Worm (Caenorhabditis elegans) whole organism, young adult: ENCODE results near the gene acr-16.

Source experiments
- B0336.3 ChIP-seq: fragments of 200-800 bp; sonication (Bioruptor generic); IDR thresholded peaks from 2 replicates; pipeline ENCODE4 v1.3.6; 2022; ENCODE audit warnings: missing genetic modification characterization, missing compliant biosample characterization
- D2030.7 ChIP-seq: fragments of 200-800 bp; sonication (Bioruptor generic); IDR thresholded peaks from 2 replicates; pipeline ENCODE4 v1.3.6; 2022; ENCODE audit warnings: missing genetic modification reagents, missing genetic modification characterization, missing compliant biosample characterization
- F33H1.4 ChIP-seq: fragments of 200-800 bp; sonication (Bioruptor generic); IDR thresholded peaks from 2 replicates; pipeline ENCODE4 v1.3.6; 2022; ENCODE audit warnings: missing genetic modification reagents, missing genetic modification characterization, missing compliant biosample characterization
- F49E8.2 ChIP-seq: sonication (generic microtip); optimal IDR thresholded peaks from 3 replicates; lab custom pipeline; 2017; ENCODE audit warnings: missing genetic modification characterization, mild to moderate bottlenecking, missing compliant biosample characterization, antibody characterized with exemption, moderate library complexity; ENCODE audit not compliant: insufficient read depth
- K11D2.4 ChIP-seq: fragments of 200-800 bp; sonication (Bioruptor generic); IDR thresholded peaks from 2 replicates; pipeline ENCODE4 v1.3.6; 2022; ENCODE audit warnings: missing genetic modification reagents, missing genetic modification characterization, missing compliant biosample characterization
- K12H6.12 ChIP-seq: fragments of 200-800 bp; sonication (Bioruptor generic); optimal IDR thresholded peaks from 2 replicates; lab custom pipeline; 2018; ENCODE audit warnings: mild to moderate bottlenecking, missing genetic modification characterization, missing compliant biosample characterization
- Y53G8AR.9 ChIP-seq: fragments of 200-800 bp; sonication (Bioruptor generic); conservative IDR thresholded peaks from 2 replicates; pipeline ENCODE4 v1.3.6; 2022; ENCODE audit warnings: missing genetic modification reagents, missing genetic modification characterization, missing compliant biosample characterization
- ZK185.1 ChIP-seq: sonication (generic microtip); optimal IDR thresholded peaks from 2 replicates; lab custom pipeline; 2016; ENCODE audit warnings: mild to moderate bottlenecking, missing genetic modification characterization, missing compliant biosample characterization; ENCODE audit not compliant: poor library complexity, severe bottlenecking
- atf-7 ChIP-seq: sonication (generic microtip); optimal IDR thresholded peaks from 2 replicates; lab custom pipeline; 2017; ENCODE audit warnings: mild to moderate bottlenecking, missing genetic modification characterization, missing compliant biosample characterization
- cebp-1 ChIP-seq, 2 experiments: fragments of 200-800 bp in 1 of 2; sonication (Bioruptor generic) in 1 of 2; sonication (generic microtip) in 1 of 2; IDR thresholded peaks in 1 of 2; optimal IDR thresholded peaks in 1 of 2; 2 replicates each; pipeline versions ENCODE4 v1.3.6 to Lab custom; 2017 to 2022; ENCODE audit warnings: missing compliant biosample characterization in 2 of 2, missing genetic modification characterization in 2 of 2, mild to moderate bottlenecking in 1 of 2, missing genetic modification reagents in 1 of 2, moderate library complexity in 1 of 2
- chd-7 ChIP-seq: sonication (generic microtip); optimal IDR thresholded peaks from 2 replicates; lab custom pipeline; 2016; ENCODE audit warnings: mild to moderate bottlenecking, missing genetic modification characterization, moderate library complexity, missing compliant biosample characterization
- dox-1 ChIP-seq: fragments of 200-800 bp; sonication (Bioruptor generic); IDR thresholded peaks from 2 replicates; pipeline ENCODE4 v1.3.6; 2022; ENCODE audit warnings: missing genetic modification reagents, missing genetic modification characterization, missing compliant biosample characterization
- efl-1 ChIP-seq: fragments of 150-350 bp; optimal IDR thresholded peaks from 2 replicates; lab custom pipeline; 2014; ENCODE audit warnings: missing biosample characterization, missing genetic modification reagents, missing genetic modification characterization
- fkh-3 ChIP-seq: sonication (generic microtip); optimal IDR thresholded peaks from 2 replicates; lab custom pipeline; 2016; ENCODE audit warnings: mild to moderate bottlenecking, missing genetic modification characterization, missing compliant biosample characterization
- hmg-1.2 ChIP-seq: fragments of 200-800 bp; sonication (Bioruptor generic); IDR thresholded peaks from 2 replicates; pipeline ENCODE4 v1.3.6; 2022; ENCODE audit warnings: missing genetic modification reagents, missing genetic modification characterization, missing compliant biosample characterization
- hrde-1 ChIP-seq: sonication (generic microtip); optimal IDR thresholded peaks from 2 replicates; lab custom pipeline; 2016; ENCODE audit warnings: missing genetic modification characterization, mild to moderate bottlenecking, missing compliant biosample characterization, moderate library complexity, missing genotype, missing genetic modification reagents, borderline replicate concordance
- hsf-1 ChIP-seq: fragments of 200-800 bp; sonication (Bioruptor generic); IDR thresholded peaks from 2 replicates; pipeline ENCODE4 v1.3.6; 2022; ENCODE audit warnings: missing genetic modification reagents, missing genetic modification characterization, missing compliant biosample characterization
- let-526 ChIP-seq: fragments of 200-800 bp; sonication (Bioruptor generic); IDR thresholded peaks from 2 replicates; pipeline ENCODE4 v1.3.6; 2022; ENCODE audit warnings: missing genetic modification reagents, missing genetic modification characterization, missing compliant biosample characterization
- lin-35 ChIP-seq, 3 experiments: fragments of 150-350 bp in 2 of 3; sonication (generic microtip) in 1 of 3; optimal IDR thresholded peaks; 2 replicates each; lab custom pipeline; 2014 to 2018; ENCODE audit warnings: missing biosample characterization in 3 of 3, missing genetic modification characterization in 3 of 3, missing genetic modification reagents in 3 of 3
- lin-40 ChIP-seq: sonication (generic microtip); optimal IDR thresholded peaks from 2 replicates; lab custom pipeline; 2016; ENCODE audit warnings: missing genetic modification characterization, mild to moderate bottlenecking, missing compliant biosample characterization, missing genotype, missing genetic modification reagents
- lin-54 ChIP-seq: fragments of 200-800 bp; sonication (Bioruptor generic); optimal IDR thresholded peaks from 2 replicates; lab custom pipeline; 2018; ENCODE audit warnings: mild to moderate bottlenecking, missing genetic modification characterization, missing compliant biosample characterization
- lsl-1 ChIP-seq: fragments of 200-800 bp; sonication (Bioruptor generic); optimal IDR thresholded peaks from 2 replicates; lab custom pipeline; 2018; ENCODE audit warnings: mild to moderate bottlenecking, missing genetic modification characterization, moderate library complexity, missing compliant biosample characterization
- mcd-1 ChIP-seq: fragments of 200-800 bp; sonication (Bioruptor generic); IDR thresholded peaks from 2 replicates; pipeline ENCODE4 v1.3.6; 2022; ENCODE audit warnings: missing genetic modification reagents, missing genetic modification characterization, missing compliant biosample characterization
- mxl-1 ChIP-seq: sonication (generic microtip); optimal IDR thresholded peaks from 2 replicates; lab custom pipeline; 2016; ENCODE audit warnings: missing genetic modification characterization, missing compliant biosample characterization
- nhr-120 ChIP-seq: fragments of 200-800 bp; sonication (Bioruptor generic); IDR thresholded peaks from 2 replicates; pipeline ENCODE4 v1.3.6; 2022; ENCODE audit warnings: missing genetic modification characterization, missing compliant biosample characterization
- pbrm-1 ChIP-seq: fragments of 200-800 bp; sonication (Bioruptor generic); IDR thresholded peaks from 2 replicates; pipeline ENCODE4 v1.3.6; 2022; ENCODE audit warnings: missing genetic modification reagents, missing genetic modification characterization, missing compliant biosample characterization
- rcor-1 ChIP-seq: fragments of 200-800 bp; sonication (Bioruptor generic); IDR thresholded peaks from 2 replicates; pipeline ENCODE4 v1.3.6; 2022; ENCODE audit warnings: missing genetic modification reagents, missing genetic modification characterization, missing compliant biosample characterization
- snpc-1.1 ChIP-seq: sonication (generic microtip); optimal IDR thresholded peaks from 2 replicates; lab custom pipeline; 2017; ENCODE audit warnings: missing genetic modification characterization, mild to moderate bottlenecking, missing compliant biosample characterization, antibody characterized with exemption, moderate library complexity, missing genotype, missing genetic modification reagents; ENCODE audit not compliant: insufficient read depth
- snpc-3.4 ChIP-seq: sonication (generic microtip); optimal IDR thresholded peaks from 2 replicates; lab custom pipeline; 2017; ENCODE audit warnings: missing genetic modification characterization, mild to moderate bottlenecking, missing compliant biosample characterization, antibody characterized with exemption, moderate library complexity, missing genotype, missing genetic modification reagents
- snpc-4 ChIP-seq, 5 experiments: fragments of 150-350 bp in 1 of 5; sonication (generic microtip) in 4 of 5; optimal IDR thresholded peaks; 2 replicates each; lab custom pipeline; 2014 to 2018; ENCODE audit warnings: missing genetic modification characterization in 5 of 5, missing biosample characterization in 3 of 5, antibody characterized with exemption in 2 of 5, mild to moderate bottlenecking in 2 of 5, missing compliant biosample characterization in 2 of 5, missing genotype in 2 of 5, moderate library complexity in 2 of 5, missing genetic modification reagents in 1 of 5
- sptf-2 ChIP-seq: fragments of 200-800 bp; sonication (Bioruptor generic); optimal IDR thresholded peaks from 2 replicates; lab custom pipeline; 2018; ENCODE audit warnings: mild to moderate bottlenecking, missing genetic modification characterization, missing compliant biosample characterization
- tbp1 ChIP-seq: fragments of 200-800 bp; sonication (Bioruptor generic); optimal IDR thresholded peaks from 2 replicates; lab custom pipeline; 2018; ENCODE audit warnings: mild to moderate bottlenecking, missing genetic modification characterization, missing compliant biosample characterization
- tbx-9 ChIP-seq: sonication (generic microtip); optimal IDR thresholded peaks from 2 replicates; lab custom pipeline; 2016; ENCODE audit warnings: borderline replicate concordance, missing genetic modification characterization, inconsistent platforms, missing compliant biosample characterization
- xnd-1 ChIP-seq: sonication (generic microtip); optimal IDR thresholded peaks from 2 replicates; lab custom pipeline; 2016; ENCODE audit warnings: missing genotype, missing genetic modification reagents, missing genetic modification characterization, missing compliant biosample characterization
- ztf-18 ChIP-seq: sonication (generic microtip); optimal IDR thresholded peaks from 2 replicates; lab custom pipeline; 2016; ENCODE audit warnings: missing genotype, mild to moderate bottlenecking, missing genetic modification characterization, missing compliant biosample characterization

Gene acr-16

ce11 chrV:8569172-8569571 lies 8.2 kb downstream of the acr-16 start:
- TF ChIP-seq hrde-1 (tag; lab: Kevin White, UChicago) (no peak), K12H6.12 (tag; lab: Kevin White, UChicago) (no peak), lin-40 (tag; lab: Kevin White, UChicago) (no peak), tbx-9 (tag; lab: Kevin White, UChicago) (no peak), ztf-18 (tag; lab: Kevin White, UChicago) (no peak)
- TF ChIP-seq, all 124 proteins: peak for 0

- TF ChIP-seq B0336.3 (GFP tag; lab: Robert Waterston, UW) (0 out of 2 replicates have a peak, but pooled peaks have one; percentile 28), fkh-3 (no peak), nhr-120 (GFP tag; lab: Robert Waterston, UW) (no peak), hmg-1.2 (GFP tag; lab: Robert Waterston, UW) (peak; percentile 26; the same call in 1 of the 2 replicates), mxl-1 (tag; lab: Kevin White, UChicago) (no peak), ZK185.1 (peak; percentile 45), D2030.7 (GFP tag; lab: Robert Waterston, UW) (peak; percentile 23; the same call in 1 of the 2 replicates), pbrm-1 (GFP tag; lab: Robert Waterston, UW) (peak; percentile 64), lin-54 (peak; percentile 52), rcor-1 (GFP tag; lab: Robert Waterston, UW) (peak; percentile 60; the same call in 1 of the 2 replicates), xnd-1 (tag; lab: Kevin White, UChicago) (peak; percentile 27), snpc-1.1 (tag; lab: Kevin White, UChicago) (peak; percentile 28), atf-7 (tag; lab: Kevin White, UChicago) (no peak), snpc-3.4 (tag; lab: Kevin White, UChicago) (peak; percentile 19), chd-7 (tag; lab: Kevin White, UChicago) (no peak), efl-1 (GFP tag; lab: Kevin White, UChicago) (peak; percentile 27), snpc-4 (GFP tag; optimal IDR thresholded peaks at IDR 0.05; lab: Kevin White, UChicago) (no peak), snpc-4 (tag; optimal IDR thresholded peaks at IDR 0.05; lab: Kevin White, UChicago) (peak in 2 of 4 experiments; percentile 42 to 55), cebp-1 (GFP tag; IDR thresholded peaks at IDR 0.05; lab: Robert Waterston, UW) (no peak), cebp-1 (tag; optimal IDR thresholded peaks at IDR 0.05; lab: Kevin White, UChicago) (peak; percentile 57), dox-1 (peak; percentile 55; the same call in 1 of the 2 replicates), lin-40 (tag; lab: Kevin White, UChicago) (peak; percentile 72), Y53G8AR.9 (GFP tag; lab: Robert Waterston, UW) (0 out of 2 replicates have a peak, but pooled peaks have one; percentile 25), ztf-18 (tag; lab: Kevin White, UChicago) (peak; percentile 96), tbp1 (GFP tag; lab: Kevin White, UChicago) (peak; percentile 17), sptf-2 (GFP tag; lab: Kevin White, UChicago) (no peak), lin-35 (GFP tag; optimal IDR thresholded peaks at IDR 0.05; lab: Kevin White, UChicago) (peak in 1 of 3 experiments; percentile 42), let-526 (GFP tag; lab: Robert Waterston, UW) (no peak), hsf-1 (GFP tag; lab: Robert Waterston, UW) (0 out of 2 replicates have a peak, but pooled peaks have one; percentile 21), mcd-1 (peak; percentile 71), lsl-1 (GFP tag; lab: Kevin White, UChicago) (peak; percentile 37), F49E8.2 (no peak), F33H1.4 (peak; percentile 42), K11D2.4 (GFP tag; lab: Robert Waterston, UW) (peak; percentile 57; the same call in 1 of the 2 replicates)
Observed at ce11 chrV:8569841-8570361, 8.9 kb downstream of the acr-16 start, which contains the start of the genes F25G6.9 and symk-1. F25G6.9 (minus strand) TSS chrV:8570000. symk-1 (plus strand) TSS chrV:8570311.
